Worm (Caenorhabditis elegans): ENCODE results near the gene fat-6.

- TF ChIP-seq nhr-11 (tag; optimal IDR thresholded peaks at IDR 0.05) (no peak), lir-3 (tag; optimal IDR thresholded peaks at IDR 0.05; ENCODE audit: poor library complexity) (no peak), nhr-76 (tag; optimal IDR thresholded peaks at IDR 0.05) (no peak), nhr-237 (tag; optimal IDR thresholded peaks at IDR 0.05) (no peak), lin-15B (tag; optimal IDR thresholded peaks at IDR 0.05) (no peak), lsy-2 (tag; optimal IDR thresholded peaks at IDR 0.05) (no peak), nhr-12 (tag; optimal IDR thresholded peaks at IDR 0.05) (no peak), nhr-84 (tag; optimal IDR thresholded peaks at IDR 0.05) (no peak), mab-9 (GFP tag; IDR thresholded peaks at IDR 0.05) (no peak), mep-1 (tag; optimal IDR thresholded peaks at IDR 0.05) (no peak), dpl-1 (GFP tag; optimal IDR thresholded peaks at IDR 0.05) (no peak), fkh-10 (GFP tag; optimal IDR thresholded peaks at IDR 0.05) (no peak), mdl-1 (tag; optimal IDR thresholded peaks at IDR 0.05) (no peak), aly-2 (tag; optimal IDR thresholded peaks at IDR 0.05) (no peak)
These were observed 23.1 kb upstream of the fat-6 start for ce11 chrIV:11938554-11938953.
